Fruit fly (Drosophila melanogaster) whole organism, larva: ENCODE results near the gene Eip74EF.

Experiments
- noc ChIP-seq: fragments of 200-800 bp; sonication (Bioruptor generic); optimal IDR thresholded peaks from 3 replicates; lab custom pipeline; 2019; ENCODE audit warnings: missing biosample characterization, mild to moderate bottlenecking, missing genetic modification characterization, moderate library complexity

Eip74EF gene

dm6 chr3L:17577530-17578351, 41.4 kb downstream of the Eip74EF start:
- TF ChIP-seq noc (tag; lab: Kevin White, UChicago), result no peak

DNA sequence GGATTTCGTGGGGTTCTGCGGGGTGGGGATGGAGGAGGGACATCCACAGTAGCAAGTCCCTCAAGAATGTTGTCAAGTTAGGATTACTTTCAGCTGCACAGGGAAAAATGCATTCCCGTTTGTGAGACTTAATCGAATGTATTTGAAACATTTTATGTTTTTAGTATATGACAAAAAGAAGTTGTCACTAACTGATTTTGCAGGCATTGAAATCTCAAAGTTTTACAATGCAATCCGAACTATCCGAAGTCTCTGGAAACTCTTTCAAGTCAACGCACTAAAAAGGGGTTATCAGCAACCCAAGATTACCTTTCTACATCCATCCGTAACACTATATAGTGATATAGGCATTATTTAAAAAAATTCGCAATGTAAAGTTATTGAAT, 42.2 kb downstream of the Eip74EF start:
- TF ChIP-seq noc (tag; lab: Kevin White, UChicago), result no peak

dm6 chr3L:17576093-17576885, 42.8 kb downstream of the Eip74EF start:
- TF ChIP-seq noc (tag; lab: Kevin White, UChicago), result no peak

DNA sequence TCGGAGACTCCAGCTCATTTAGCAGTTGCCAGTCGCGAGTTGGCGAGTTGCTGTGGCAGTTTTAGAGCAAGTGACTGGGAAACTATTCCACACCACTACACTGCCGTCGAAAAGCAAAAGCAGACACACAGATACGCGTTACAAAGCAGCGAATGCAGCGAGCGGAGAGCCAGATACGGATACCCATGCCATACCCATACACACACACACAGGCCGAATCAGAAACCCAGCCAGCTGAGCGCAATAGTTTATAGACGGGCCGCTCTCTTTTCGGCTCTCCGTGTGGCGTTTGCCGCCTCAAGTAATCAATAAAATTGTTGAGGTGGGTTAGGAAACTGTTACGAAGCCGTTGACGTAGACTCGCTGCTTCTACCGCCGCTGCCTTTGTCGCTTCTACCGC, 45.3 kb downstream of the Eip74EF start:
- no peak for TF ChIP-seq noc (tag; lab: Kevin White, UChicago)

DNA sequence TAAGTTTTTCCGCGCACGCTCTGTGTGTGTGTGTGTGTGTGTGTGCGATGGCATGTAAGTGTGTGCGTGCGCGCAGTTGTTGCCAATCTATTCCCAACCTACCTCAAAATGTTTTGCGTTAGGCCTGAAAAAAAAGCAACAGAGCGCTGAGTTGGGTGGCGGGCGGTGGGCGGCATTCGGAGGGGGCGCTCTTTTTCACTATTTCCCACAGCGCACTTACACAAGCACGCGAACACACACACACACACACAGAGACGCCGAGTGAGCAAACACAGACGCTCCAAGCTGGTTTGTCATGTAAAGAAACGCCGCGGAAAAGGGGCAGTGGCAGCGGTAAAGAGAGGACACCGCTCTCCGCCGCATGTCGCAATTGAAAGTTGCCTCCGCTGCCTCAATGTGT, 47.0 kb downstream of the Eip74EF start:
- TF ChIP-seq noc (tag; lab: Kevin White, UChicago), result no peak

DNA sequence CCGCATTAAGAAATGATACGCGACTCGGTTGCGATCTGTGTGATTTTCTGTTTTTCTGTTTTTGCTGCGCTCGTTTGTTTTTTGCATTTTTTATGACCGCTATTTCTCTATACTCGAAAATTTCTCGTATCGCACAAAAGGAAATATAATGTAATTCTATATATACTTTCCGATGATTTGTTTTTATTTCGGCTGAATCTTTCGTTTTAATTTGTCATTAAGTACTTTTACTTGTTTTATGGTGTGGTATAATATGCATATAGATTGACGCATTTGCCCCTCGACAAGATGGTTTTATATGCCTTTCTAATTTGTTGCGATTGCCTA, 48.6 kb downstream of the Eip74EF start:
- no peak for TF ChIP-seq noc (tag; lab: Kevin White, UChicago)

DNA sequence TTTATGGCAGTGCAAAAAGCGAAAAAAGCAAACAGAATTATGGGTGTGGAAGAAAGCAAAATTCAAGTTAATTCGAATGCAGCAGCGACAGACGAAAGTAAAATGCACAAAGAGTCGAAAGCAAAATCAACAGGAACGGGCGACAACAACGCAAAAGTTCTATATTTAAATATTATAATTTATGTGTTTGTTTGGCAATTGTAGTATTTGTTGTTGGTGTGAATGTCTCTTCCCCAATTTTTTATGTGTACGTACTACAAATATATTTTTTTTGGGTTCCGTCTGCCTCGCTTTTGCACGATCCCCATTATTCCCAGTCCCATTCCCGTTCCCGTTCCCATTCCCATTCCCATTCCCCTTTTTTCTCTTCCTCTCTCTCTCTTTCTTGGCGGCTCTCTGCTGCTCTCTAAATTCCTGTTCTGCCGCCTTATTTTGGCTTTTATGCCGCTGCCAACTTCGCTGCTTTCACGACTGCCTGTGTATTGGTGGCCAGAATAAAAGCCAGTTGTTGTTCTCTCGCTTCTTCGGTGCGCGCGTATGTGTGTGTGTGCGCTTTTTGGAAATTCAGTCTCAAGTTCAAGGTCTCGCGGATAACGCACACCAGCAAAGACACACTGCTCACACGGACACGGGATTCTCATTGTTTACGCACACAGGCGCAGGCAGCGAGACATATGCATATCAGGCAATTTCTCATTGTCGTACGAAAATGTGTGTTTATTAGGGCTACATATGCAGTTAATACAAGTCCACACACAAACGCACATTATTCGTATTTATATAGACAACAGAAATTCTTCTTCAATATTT, 49.2 kb downstream of the Eip74EF start:
- TF ChIP-seq noc (tag; lab: Kevin White, UChicago), result peak; percentile 15

DNA sequence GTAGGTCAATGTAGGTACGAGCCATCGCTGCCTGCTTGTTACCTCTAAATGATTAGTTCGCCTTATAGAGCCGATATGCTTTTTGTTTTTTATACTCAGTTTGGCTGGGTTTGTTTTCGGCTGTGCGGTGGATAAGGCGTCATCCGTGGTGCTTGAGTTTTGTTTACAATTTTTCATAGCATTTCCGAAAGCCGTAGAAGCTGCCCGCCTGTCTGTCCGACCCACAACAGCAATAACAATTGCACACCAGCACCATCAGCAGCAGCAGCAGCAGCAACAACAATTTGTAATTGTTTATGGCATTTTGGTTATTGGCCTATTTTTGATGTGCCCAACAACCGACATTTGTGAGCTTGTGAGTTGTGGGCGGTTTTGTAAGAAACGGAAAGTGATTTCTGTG, 50.4 kb downstream of the Eip74EF start:
- no peak for TF ChIP-seq noc (tag; lab: Kevin White, UChicago)

- no peak for TF ChIP-seq noc (tag; lab: Kevin White, UChicago)
Observed at dm6 chr3L:17566335-17567242, 52.5 kb downstream of the Eip74EF start.

DNA sequence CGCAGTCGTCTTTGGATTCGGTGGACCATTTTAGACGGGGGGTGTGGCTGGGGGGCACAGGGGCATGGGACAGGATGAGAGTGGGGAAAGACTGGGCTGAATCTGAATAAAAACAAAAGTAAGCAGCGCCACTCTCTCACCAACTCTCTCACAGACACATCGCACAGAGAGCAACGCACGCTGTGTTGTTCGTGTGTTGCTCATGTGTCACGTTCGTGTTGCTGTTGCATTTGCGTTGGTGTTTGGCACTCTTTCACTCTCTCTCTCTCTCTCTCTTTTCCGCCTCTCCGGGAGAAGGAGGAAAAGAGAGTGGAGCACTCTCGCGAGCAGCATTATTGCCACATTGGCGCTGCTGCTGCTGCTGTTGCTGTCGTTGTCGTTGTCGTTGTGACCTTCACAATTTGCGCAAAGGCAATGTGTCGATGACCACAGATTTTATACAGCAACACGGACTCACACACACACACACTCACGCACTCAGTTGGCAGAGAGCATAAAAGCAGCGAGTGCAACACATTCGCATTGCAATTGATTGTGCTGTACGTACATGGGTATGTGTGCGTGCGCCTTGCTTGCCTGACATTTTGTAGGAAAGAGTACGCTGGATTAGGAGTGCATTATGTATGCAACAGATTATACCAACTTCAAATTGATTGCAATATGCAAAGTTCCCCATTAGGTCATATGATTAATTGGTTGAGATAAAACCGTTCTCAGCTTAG, 55.4 kb downstream of the Eip74EF start:
- TF ChIP-seq noc (tag; lab: Kevin White, UChicago), result no peak

DNA sequence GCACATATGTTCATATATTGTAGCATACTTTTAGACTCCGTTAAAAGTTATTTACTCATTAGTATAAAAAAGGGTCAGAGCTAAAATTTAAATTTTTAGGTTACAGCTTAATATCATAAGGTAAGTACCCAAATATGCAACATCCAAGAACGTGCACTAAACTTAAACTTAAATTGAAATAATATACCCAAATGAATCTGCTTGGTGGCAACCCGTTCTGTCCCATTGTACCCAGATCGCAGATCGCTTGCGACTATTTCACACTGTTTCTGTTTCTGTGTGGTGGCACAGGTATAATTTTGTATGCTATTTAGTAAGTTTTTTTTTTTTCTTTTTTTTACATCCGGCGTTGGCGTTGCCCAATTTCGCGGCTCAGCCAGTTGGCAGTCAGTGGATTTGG, 56.0 kb downstream of the Eip74EF start:
- no peak for TF ChIP-seq noc (tag; lab: Kevin White, UChicago)

DNA sequence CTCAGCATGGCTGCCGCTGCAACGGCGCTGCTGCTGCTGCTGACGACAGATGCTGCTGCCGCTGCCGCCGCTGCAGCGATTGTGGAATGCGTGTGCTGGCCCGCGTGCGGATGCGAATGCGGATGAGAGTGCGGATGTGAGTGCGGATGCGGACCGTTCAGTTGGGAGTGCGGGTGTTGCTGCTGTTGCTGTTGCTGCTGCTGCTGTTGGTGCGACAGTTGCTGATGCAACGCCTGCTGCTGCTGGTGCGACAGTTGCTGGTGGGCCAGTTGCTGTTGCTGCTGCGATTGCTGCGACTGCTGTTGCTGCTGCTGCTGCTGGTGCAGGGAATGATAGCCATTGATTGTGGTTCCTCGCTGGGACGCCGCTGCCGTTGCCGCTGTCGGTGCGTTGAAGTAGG, 56.9 kb downstream of the Eip74EF start:
- no peak for TF ChIP-seq noc (tag; lab: Kevin White, UChicago)

DNA sequence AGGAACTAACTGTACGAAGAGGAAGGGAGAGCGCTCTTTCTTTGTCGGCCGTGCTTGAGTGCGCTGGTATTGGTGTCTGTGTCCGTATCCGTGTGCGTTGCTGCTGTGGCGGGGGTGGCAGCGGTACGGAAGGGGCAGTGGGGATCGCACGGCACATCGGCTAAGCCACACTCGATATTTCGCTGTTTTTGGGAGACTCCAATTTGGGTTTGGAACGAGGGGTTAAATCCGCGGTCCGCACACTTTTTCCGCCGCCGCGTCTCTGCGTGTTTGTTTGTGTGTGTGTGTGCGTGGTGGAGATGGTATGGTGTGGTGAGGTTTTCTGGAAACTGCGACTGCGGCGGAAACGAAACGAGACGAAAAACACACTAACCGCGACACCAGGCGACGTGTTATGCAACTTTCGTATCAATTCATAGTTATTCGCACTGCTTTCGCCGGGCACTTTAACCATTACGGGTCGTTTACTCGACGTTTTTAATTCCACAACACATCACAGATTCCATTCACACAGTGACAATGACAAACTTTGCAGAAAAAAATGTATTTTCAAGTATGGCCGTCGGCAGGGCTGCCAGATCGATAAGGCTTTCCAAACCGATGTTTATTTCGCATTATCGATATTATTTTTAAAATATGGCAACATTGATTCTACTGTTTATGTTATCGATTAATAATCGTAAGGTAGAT, 61.8 kb downstream of the Eip74EF start, which contains the start of gene CycT:
Gene CycT (minus strand): TSS at position 574 of the 690 bp plus-strand sequence.
- TF ChIP-seq noc (tag; lab: Kevin White, UChicago), result peak; percentile 53

- TF ChIP-seq noc (tag; lab: Kevin White, UChicago), result no peak
Observed at dm6 chr3L:17555794-17556193, 63.3 kb downstream of the Eip74EF start.
